Worm (Caenorhabditis elegans): ENCODE measurements around the gene ulp-2.

- TF ChIP-seq mdl-1 (tag; optimal IDR thresholded peaks at IDR 0.05) (no peak), nhr-237 (tag; optimal IDR thresholded peaks at IDR 0.05) (no peak), Y116A8C.19 (tag; optimal IDR thresholded peaks at IDR 0.05; ENCODE audit: borderline replicate concordance) (no peak), lsy-2 (tag; optimal IDR thresholded peaks at IDR 0.05) (no peak)
Observed at ce11 chrII:4915572-4915971, 44.1 kb downstream of the ulp-2 start.

All from whole organism, L1 larva.